Fruit fly (Drosophila melanogaster) whole organism, adult: Measurements from ENCODE around the gene Rab11.

Source experiments
- CG11617 ChIP-seq: fragments of 200-800 bp; sonication (Bioruptor generic); optimal IDR thresholded peaks from 2 replicates; lab custom pipeline; 2017; ENCODE audit warnings: mild to moderate bottlenecking, missing biosample characterization, missing genetic modification reagents, missing genetic modification characterization
- CG14711 ChIP-seq: fragments of 200-800 bp; sonication (Bioruptor generic); optimal IDR thresholded peaks from 2 replicates; lab custom pipeline; 2018; ENCODE audit warnings: missing biosample characterization, mild to moderate bottlenecking, missing genetic modification characterization, moderate library complexity
- CG1620 ChIP-seq: fragments of 200-800 bp; sonication (Bioruptor generic); optimal IDR thresholded peaks from 2 replicates; lab custom pipeline; 2016; ENCODE audit warnings: missing biosample characterization, missing genetic modification characterization
- CG5204 ChIP-seq: fragments of 200-800 bp; sonication (Bioruptor generic); optimal IDR thresholded peaks from 2 replicates; lab custom pipeline; 2016; ENCODE audit warnings: missing biosample characterization, missing genetic modification characterization
- CG7101 ChIP-seq: fragments of 200-800 bp; sonication (Bioruptor generic); optimal IDR thresholded peaks from 2 replicates; lab custom pipeline; 2018; ENCODE audit warnings: missing biosample characterization, mild to moderate bottlenecking, missing genetic modification characterization, moderate library complexity
- Hr96 ChIP-seq: fragments of 200-800 bp; sonication (Bioruptor generic); optimal IDR thresholded peaks from 2 replicates; lab custom pipeline; 2016; ENCODE audit warnings: missing biosample characterization, missing genetic modification characterization
- Mnt ChIP-seq: fragments of 200-800 bp; sonication (Bioruptor generic); optimal IDR thresholded peaks from 2 replicates; lab custom pipeline; 2016; ENCODE audit warnings: missing biosample characterization, mild to moderate bottlenecking, missing genetic modification characterization
- bab1 ChIP-seq: fragments of 200-800 bp; sonication (Bioruptor generic); optimal IDR thresholded peaks from 3 replicates; lab custom pipeline; 2019; ENCODE audit warnings: missing biosample characterization, mild to moderate bottlenecking, missing genetic modification characterization, moderate library complexity
- kay ChIP-seq: fragments of 200-800 bp; sonication (Bioruptor generic); peaks from one replicate; lab custom pipeline; 2016; ENCODE audit warnings: missing biosample characterization, missing genetic modification characterization, borderline replicate concordance
- pad ChIP-seq: fragments of 200-800 bp; sonication (Bioruptor generic); optimal IDR thresholded peaks from 3 replicates; lab custom pipeline; 2017; ENCODE audit warnings: missing biosample characterization, missing genetic modification characterization, mild to moderate bottlenecking, moderate library complexity, missing genetic modification reagents
- tj ChIP-seq: fragments of 200-800 bp; sonication (Bioruptor generic); optimal IDR thresholded peaks from 3 replicates; lab custom pipeline; 2017; ENCODE audit warnings: missing biosample characterization, mild to moderate bottlenecking, missing genetic modification characterization, moderate library complexity
- toe ChIP-seq: fragments of 200-800 bp; sonication (Bioruptor generic); optimal IDR thresholded peaks from 2 replicates; lab custom pipeline; 2016; ENCODE audit warnings: missing biosample characterization, missing genetic modification characterization

dm6 chr3R:21140458-21140857, 29.2 kb downstream of the Rab11 start, which contains the start of gene SNF4Agamma:
- no peak for TF ChIP-seq Hr96 (GFP tag; lab: Kevin White, UChicago)
- TF ChIP-seq CG1620 (GFP tag; lab: Kevin White, UChicago), result peak; percentile 21
- TF ChIP-seq CG7101 (tag; lab: Kevin White, UChicago), result peak; percentile 15
- no peak for TF ChIP-seq pad (GFP tag; lab: Kevin White, UChicago)
- TF ChIP-seq CG11617 (GFP tag; lab: Kevin White, UChicago), result peak; percentile 20
- TF ChIP-seq kay (GFP tag; lab: Kevin White, UChicago), result no peak
- peak; percentile 43 for TF ChIP-seq bab1 (GFP tag; lab: Kevin White, UChicago)
- TF ChIP-seq CG14711 (tag; lab: Kevin White, UChicago), result peak; percentile 98
- TF ChIP-seq toe (GFP tag; lab: Kevin White, UChicago), result no peak
- no peak for TF ChIP-seq tj (GFP tag; lab: Kevin White, UChicago)
- TF ChIP-seq Mnt (GFP tag; lab: Kevin White, UChicago), result peak; percentile 47
- TF ChIP-seq CG5204 (GFP tag; lab: Kevin White, UChicago), result no peak
